Fruit fly (Drosophila melanogaster) whole organism, embryonic: Measurements from ENCODE around the gene Lcp65Ag2.

Experiments
- Adf1 ChIP-seq: fragments of 200-800 bp; sonication (Bioruptor generic); IDR thresholded peaks from 2 replicates; pipeline ENCODE4 v1.3.6; 2022; ENCODE audit warnings: missing biosample characterization, missing genetic modification characterization
- CG10147 ChIP-seq: fragments of 200-800 bp; sonication (Bioruptor generic); optimal IDR thresholded peaks from 2 replicates; lab custom pipeline; 2019; ENCODE audit warnings: missing biosample characterization, mild to moderate bottlenecking, missing genetic modification characterization, moderate library complexity
- CG10321 ChIP-seq: fragments of 200-800 bp; sonication (Bioruptor generic); IDR thresholded peaks from 2 replicates; pipeline ENCODE4 v1.3.6; 2022; ENCODE audit warnings: missing biosample characterization, missing genetic modification characterization
- CG13296 ChIP-seq: fragments of 200-800 bp; sonication (Bioruptor generic); optimal IDR thresholded peaks from 3 replicates; lab custom pipeline; 2018; ENCODE audit warnings: missing biosample characterization, mild to moderate bottlenecking, missing genetic modification characterization
- CG1832 ChIP-seq: fragments of 200-800 bp; sonication (Bioruptor generic); optimal IDR thresholded peaks from 2 replicates; lab custom pipeline; 2017; ENCODE audit warnings: missing biosample characterization, mild to moderate bottlenecking, missing genetic modification characterization, inconsistent platforms
- CG18599 ChIP-seq: fragments of 200-800 bp; sonication (Bioruptor generic); optimal IDR thresholded peaks from 3 replicates; lab custom pipeline; 2017; ENCODE audit warnings: missing biosample characterization, missing genetic modification characterization, mild to moderate bottlenecking, moderate library complexity, missing genetic modification reagents
- CG2120 ChIP-seq: fragments of 200-800 bp; sonication (Bioruptor generic); optimal IDR thresholded peaks from 3 replicates; lab custom pipeline; 2016; ENCODE audit warnings: missing biosample characterization, missing genetic modification characterization
- CG2678 ChIP-seq: fragments of 200-800 bp; sonication (Bioruptor generic); optimal IDR thresholded peaks from 3 replicates; lab custom pipeline; 2019; ENCODE audit warnings: missing biosample characterization, mild to moderate bottlenecking, missing genetic modification characterization, moderate library complexity
- CG32532 ChIP-seq: fragments of 200-800 bp; sonication (Bioruptor generic); IDR thresholded peaks from 2 replicates; pipeline ENCODE4 v1.3.6; 2022; ENCODE audit warnings: missing biosample characterization, missing genetic modification characterization
- CG32767 ChIP-seq: fragments of 200-800 bp; sonication (Bioruptor generic); IDR thresholded peaks from 2 replicates; pipeline ENCODE4 v1.3.6; 2022; ENCODE audit warnings: missing biosample characterization, missing genetic modification characterization
- CG5953 ChIP-seq: fragments of 200-800 bp; sonication (Bioruptor generic); IDR thresholded peaks from 2 replicates; pipeline ENCODE4 v1.3.6; 2022; ENCODE audit warnings: missing biosample characterization, missing genetic modification characterization
- CG7372 ChIP-seq: fragments of 200-800 bp; sonication (Bioruptor generic); IDR thresholded peaks from 2 replicates; pipeline ENCODE4 v1.3.6; 2022; ENCODE audit warnings: missing biosample characterization, missing genetic modification characterization
- CG7786 ChIP-seq: fragments of 200-800 bp; sonication (Bioruptor generic); optimal IDR thresholded peaks from 2 replicates; lab custom pipeline; 2016; ENCODE audit warnings: missing biosample characterization, missing genetic modification characterization
- CG7963 ChIP-seq: fragments of 200-800 bp; sonication (Bioruptor generic); IDR thresholded peaks from 3 replicates; pipeline ENCODE4 v1.3.6; 2022; ENCODE audit warnings: missing biosample characterization, missing genetic modification characterization; ENCODE audit not compliant: partially characterized antibody
- CG8290 ChIP-seq, 3 experiments: fragments of 200-800 bp; sonication (Bioruptor generic); optimal IDR thresholded peaks; 2 replicates each; lab custom pipeline; 2016 to 2019; ENCODE audit warnings: missing biosample characterization in 3 of 3, missing genetic modification characterization in 3 of 3, mild to moderate bottlenecking in 2 of 3, moderate library complexity in 1 of 3
- D19A ChIP-seq: fragments of 200-800 bp; optimal IDR thresholded peaks from 3 replicates; lab custom pipeline; 2019; ENCODE audit warnings: missing biosample characterization, mild to moderate bottlenecking, missing genetic modification characterization, moderate library complexity
- Dll ChIP-seq: fragments of 200-800 bp; sonication (Bioruptor generic); IDR thresholded peaks from 4 replicates; pipeline ENCODE4 v1.3.6; 2022; ENCODE audit warnings: missing biosample characterization, missing genetic modification characterization; ENCODE audit not compliant: partially characterized antibody
- Ets65A ChIP-seq: fragments of 200-800 bp; sonication (Bioruptor generic); peaks from one replicate; lab custom pipeline; 2016; ENCODE audit warnings: missing biosample characterization, missing genetic modification characterization
- Hr51 ChIP-seq, 2 experiments: fragments of 200-800 bp; sonication (Bioruptor generic); optimal IDR thresholded peaks; 2 replicates in 1 of 2; 3 replicates in 1 of 2; lab custom pipeline; 2016 to 2018; ENCODE audit warnings: missing biosample characterization in 2 of 2, missing genetic modification characterization in 2 of 2, mild to moderate bottlenecking in 1 of 2, moderate library complexity in 1 of 2
- Neu2 ChIP-seq: fragments of 200-800 bp; sonication (Bioruptor generic); optimal IDR thresholded peaks from 3 replicates; lab custom pipeline; 2016; ENCODE audit warnings: missing biosample characterization, missing genetic modification characterization, borderline replicate concordance
- Nf-YB ChIP-seq: fragments of 200-800 bp; sonication (Bioruptor generic); optimal IDR thresholded peaks from 3 replicates; lab custom pipeline; 2019; ENCODE audit warnings: missing biosample characterization, mild to moderate bottlenecking, missing genetic modification characterization, moderate library complexity
- Nf-YC ChIP-seq: fragments of 200-800 bp; optimal IDR thresholded peaks from 3 replicates; lab custom pipeline; 2019; ENCODE audit warnings: missing biosample characterization, mild to moderate bottlenecking, missing genetic modification characterization, moderate library complexity
- Sox100B ChIP-seq: fragments of 200-800 bp; sonication (Bioruptor generic); optimal IDR thresholded peaks from 3 replicates; lab custom pipeline; 2018; ENCODE audit warnings: missing biosample characterization, mild to moderate bottlenecking, missing genetic modification characterization
- dmrt99B ChIP-seq: fragments of 200-800 bp; sonication (Bioruptor generic); optimal IDR thresholded peaks from 2 replicates; lab custom pipeline; 2018; ENCODE audit warnings: missing biosample characterization, mild to moderate bottlenecking, missing genetic modification characterization, moderate library complexity
- kni ChIP-seq: fragments of 200-800 bp; sonication (Bioruptor generic); optimal IDR thresholded peaks from 3 replicates; lab custom pipeline; 2017; ENCODE audit warnings: mild to moderate bottlenecking, missing biosample characterization, missing genetic modification reagents, missing genetic modification characterization
- maf-S ChIP-seq: fragments of 200-800 bp; sonication (Bioruptor generic); optimal IDR thresholded peaks from 2 replicates; lab custom pipeline; 2016; ENCODE audit warnings: missing biosample characterization, missing genetic modification characterization
- pzg ChIP-seq: fragments of 200-800 bp; sonication (Bioruptor generic); optimal IDR thresholded peaks from 3 replicates; lab custom pipeline; 2018; ENCODE audit warnings: missing biosample characterization, mild to moderate bottlenecking, missing genetic modification characterization, moderate library complexity
- sc ChIP-seq, 3 experiments: fragments of >200 bp in 2 of 3; fragments of 200-800 bp in 1 of 3; sonication (Bioruptor generic) in 1 of 3; optimal IDR thresholded peaks; 2 replicates in 2 of 3; 3 replicates in 1 of 3; lab custom pipeline; 2017; ENCODE audit warnings: mild to moderate bottlenecking in 1 of 3, missing biosample characterization in 1 of 3, missing genetic modification characterization in 1 of 3, missing genetic modification reagents in 1 of 3
- sd ChIP-seq: fragments of 200-800 bp; sonication (Bioruptor generic); optimal IDR thresholded peaks from 3 replicates; lab custom pipeline; 2018; ENCODE audit warnings: missing biosample characterization, mild to moderate bottlenecking, missing genetic modification characterization, moderate library complexity
- seq ChIP-seq: fragments of 200-800 bp; sonication (Bioruptor generic); IDR thresholded peaks from 2 replicates; pipeline ENCODE4 v1.3.6; 2022; ENCODE audit warnings: missing biosample characterization, missing genetic modification characterization
- shn ChIP-seq: fragments of 200-800 bp; sonication (Bioruptor generic); optimal IDR thresholded peaks from 3 replicates; lab custom pipeline; 2016; ENCODE audit warnings: missing biosample characterization, missing genetic modification characterization
- sima ChIP-seq: fragments of 200-800 bp; sonication (Bioruptor generic); optimal IDR thresholded peaks from 2 replicates; lab custom pipeline; 2016; ENCODE audit warnings: missing biosample characterization, missing genetic modification characterization
- sob ChIP-seq: fragments of 200-800 bp; sonication (Bioruptor generic); IDR thresholded peaks from 2 replicates; pipeline ENCODE4 v1.3.6; 2022; ENCODE audit warnings: missing biosample characterization, missing genetic modification characterization
- sqz ChIP-seq: fragments of 200-800 bp; sonication (Bioruptor generic); optimal IDR thresholded peaks from 3 replicates; lab custom pipeline; 2018; ENCODE audit warnings: missing biosample characterization, mild to moderate bottlenecking, missing genetic modification characterization
- tin ChIP-seq: fragments of 200-800 bp; sonication (Bioruptor generic); optimal IDR thresholded peaks from 3 replicates; lab custom pipeline; 2016; ENCODE audit warnings: missing biosample characterization, missing genetic modification characterization
- tio ChIP-seq: fragments of 200-800 bp; sonication (Bioruptor generic); optimal IDR thresholded peaks from 2 replicates; lab custom pipeline; 2017; ENCODE audit warnings: missing biosample characterization, missing genetic modification characterization, inconsistent platforms
- ttk ChIP-seq: fragments of 200-800 bp; sonication (Bioruptor generic); IDR thresholded peaks from 2 replicates; pipeline ENCODE4 v2.1.2; 2022; ENCODE audit warnings: missing biosample characterization, missing genetic modification characterization
- wdn ChIP-seq: fragments of 200-800 bp; sonication (Bioruptor generic); IDR thresholded peaks from 2 replicates; pipeline ENCODE4 v1.3.6; 2022; ENCODE audit warnings: missing biosample characterization, missing genetic modification characterization
- zen2 ChIP-seq: fragments of 200-800 bp; sonication (Bioruptor generic); IDR thresholded peaks from 3 replicates; pipeline ENCODE4 v1.3.6; 2022; ENCODE audit warnings: missing biosample characterization, missing genetic modification characterization; ENCODE audit not compliant: partially characterized antibody

Gene Lcp65Ag2

dm6 chr3L:6111458-6111857 is 21.9 kb downstream of the Lcp65Ag2 start:
- TF ChIP-seq Ets65A, result peak; percentile 92
- TF ChIP-seq Dll (GFP tag; lab: Robert Waterston, UW), result no peak
- no peak for TF ChIP-seq CG5953 (GFP tag; lab: Robert Waterston, UW)
- no peak for TF ChIP-seq CG10147 (GFP tag; lab: Kevin White, UChicago)
- TF ChIP-seq CG2120 (GFP tag; lab: Kevin White, UChicago), result no peak
- TF ChIP-seq CG7786 (GFP tag; lab: Kevin White, UChicago), result no peak
- no peak for TF ChIP-seq dmrt99B
- TF ChIP-seq tin (GFP tag; lab: Kevin White, UChicago), result no peak
- TF ChIP-seq CG32532 (GFP tag; lab: Robert Waterston, UW), result no peak
- no peak for TF ChIP-seq CG2678
- no peak for TF ChIP-seq CG7963 (GFP tag; lab: Robert Waterston, UW)
- no peak for TF ChIP-seq ttk (GFP tag; lab: Robert Waterston, UW)
- no peak for TF ChIP-seq Neu2 (GFP tag; lab: Kevin White, UChicago)
- TF ChIP-seq CG7372, result 0 out of 2 replicates have a peak, but pooled peaks have one; percentile 30
- no peak for TF ChIP-seq CG13296 (GFP tag; lab: Kevin White, UChicago)

- peak; percentile 87 for TF ChIP-seq Ets65A
- TF ChIP-seq seq, result peak; percentile 65; the same call in 1 of the 2 replicates
- TF ChIP-seq pzg (GFP tag; lab: Kevin White, UChicago), result no peak
- TF ChIP-seq tio (GFP tag; lab: Kevin White, UChicago), result no peak
- TF ChIP-seq CG18599, result no peak
- no peak for TF ChIP-seq zen2 (GFP tag; lab: Robert Waterston, UW)
- TF ChIP-seq sd (tag; lab: Kevin White, UChicago), result no peak
- no peak for TF ChIP-seq wdn
- TF ChIP-seq sima (GFP tag; lab: Kevin White, UChicago), result no peak
- no peak for TF ChIP-seq CG8290 (GFP tag; optimal IDR thresholded peaks at IDR 0.05; lab: Kevin White, UChicago)
- TF ChIP-seq CG8290 (tag; optimal IDR thresholded peaks at IDR 0.05; lab: Kevin White, UChicago), result no peak
- TF ChIP-seq CG1832, result peak; percentile 49
- peak; percentile 40; the same call in 1 of the 2 replicates for TF ChIP-seq CG32767 (GFP tag; lab: Robert Waterston, UW)
- peak; percentile 96 for TF ChIP-seq Nf-YC (tag; lab: Kevin White, UChicago)
- TF ChIP-seq Sox100B (GFP tag; lab: Kevin White, UChicago), result no peak
- peak; percentile 43; the same call in 1 of the 2 replicates for TF ChIP-seq CG10321 (GFP tag; lab: Robert Waterston, UW)
- TF ChIP-seq sob (GFP tag; lab: Robert Waterston, UW), result no peak
- no peak for TF ChIP-seq kni (GFP tag; lab: Kevin White, UChicago)
- TF ChIP-seq Hr51 (GFP tag; optimal IDR thresholded peaks at IDR 0.05; lab: Kevin White, UChicago), result no peak
- TF ChIP-seq sc (optimal IDR thresholded peaks at IDR 0.05; lab: Kevin White, UChicago), result no peak
- TF ChIP-seq sc (GFP tag; optimal IDR thresholded peaks at IDR 0.05; lab: Kevin White, UChicago), result no peak
- no peak for TF ChIP-seq D19A (tag; lab: Kevin White, UChicago)
- TF ChIP-seq shn (GFP tag; lab: Kevin White, UChicago), result no peak
- peak; percentile 64 for TF ChIP-seq Adf1
- no peak for TF ChIP-seq sqz (GFP tag; lab: Kevin White, UChicago)
- TF ChIP-seq Nf-YB, result peak; percentile 95
- TF ChIP-seq maf-S, result no peak
Observed at dm6 chr3L:6110673-6111449, 22.5 kb downstream of the Lcp65Ag2 start.
